Worm (Caenorhabditis elegans) whole organism, L4/young adult: Measurements from ENCODE around the gene C54E10.6.

Experiments used
- W03F9.2 ChIP-seq: fragments of 150-350 bp; optimal IDR thresholded peaks from 2 replicates; lab custom pipeline; 2014; ENCODE audit warnings: missing biosample characterization, missing genetic modification characterization
- dao-5 ChIP-seq: sonication (generic microtip); optimal IDR thresholded peaks from 2 replicates; lab custom pipeline; 2016; ENCODE audit warnings: missing genotype, missing genetic modification characterization, moderate library complexity, missing compliant biosample characterization
- him-1 ChIP-seq: sonication (generic microtip); optimal IDR thresholded peaks from 2 replicates; lab custom pipeline; 2016; ENCODE audit warnings: missing genotype, missing genetic modification reagents, missing genetic modification characterization, missing compliant biosample characterization

ce11 chrV:18776245-18776737 lies 32.2 kb downstream of the C54E10.6 start, which contains the start of gene Y17D7B.4:
- TF ChIP-seq W03F9.2 (tag; lab: Kevin White, UChicago) (no peak), him-1 (tag; lab: Kevin White, UChicago) (no peak), dao-5 (tag; lab: Kevin White, UChicago) (no peak)
